Fruit fly (Drosophila melanogaster) whole organism, wandering third instar larva: ENCODE data around the gene Cow.

Experiments
- CG32264 ChIP-seq: fragments of 200-800 bp; sonication (Bioruptor generic); optimal IDR thresholded peaks from 2 replicates; lab custom pipeline; 2016; ENCODE audit warnings: missing biosample characterization, missing genetic modification characterization
- Hnf4 ChIP-seq: fragments of 200-800 bp; sonication (Bioruptor generic); optimal IDR thresholded peaks from 2 replicates; lab custom pipeline; 2016; ENCODE audit warnings: missing biosample characterization, mild to moderate bottlenecking, missing genetic modification characterization
- Hr78 ChIP-seq: fragments of >200 bp; optimal IDR thresholded peaks from 2 replicates; lab custom pipeline; 2017; ENCODE audit warnings: missing biosample characterization, missing genetic modification characterization
- Jra ChIP-seq: sonication (Bioruptor generic); optimal IDR thresholded peaks from 2 replicates; lab custom pipeline; 2016; ENCODE audit warnings: missing biosample characterization, missing genetic modification characterization
- Rel ChIP-seq, 2 experiments: fragments of 200-800 bp; sonication (Bioruptor generic) in 1 of 2; optimal IDR thresholded peaks; 2 replicates in 1 of 2; 3 replicates in 1 of 2; lab custom pipeline; 2016 to 2019; ENCODE audit warnings: mild to moderate bottlenecking in 2 of 2, missing biosample characterization in 2 of 2, missing genetic modification characterization in 2 of 2, moderate library complexity in 1 of 2
- Vsx2 ChIP-seq: fragments of 200-300, 225-300 bp; sonication (Bioruptor generic); optimal IDR thresholded peaks from 2 replicates; lab custom pipeline; 2018; ENCODE audit warnings: missing biosample characterization, missing genetic modification characterization; ENCODE audit not compliant: partially characterized antibody
- br ChIP-seq: fragments of 200-800 bp; sonication (Bioruptor generic); optimal IDR thresholded peaks from 2 replicates; lab custom pipeline; 2016; ENCODE audit warnings: missing biosample characterization, missing genetic modification characterization
- jim ChIP-seq: fragments of 175-275, 200-325 bp; sonication (Bioruptor generic); optimal IDR thresholded peaks from 2 replicates; lab custom pipeline; 2016; ENCODE audit warnings: missing biosample characterization, mild to moderate bottlenecking, missing genetic modification characterization
- pan ChIP-seq: fragments of >200 bp; optimal IDR thresholded peaks from 2 replicates; lab custom pipeline; 2017
- sage ChIP-seq: fragments of 200-800 bp; sonication (Bioruptor generic); optimal IDR thresholded peaks from 2 replicates; lab custom pipeline; 2016; ENCODE audit warnings: missing biosample characterization, mild to moderate bottlenecking, missing genetic modification characterization
- sv ChIP-seq: fragments of 200-800 bp; sonication (Bioruptor generic); optimal IDR thresholded peaks from 3 replicates; lab custom pipeline; 2016; ENCODE audit warnings: missing biosample characterization, missing genetic modification characterization
- tai ChIP-seq: sonication (Bioruptor generic); optimal IDR thresholded peaks from 2 replicates; lab custom pipeline; 2016; ENCODE audit warnings: missing biosample characterization, missing genetic modification characterization
- usp ChIP-seq: fragments of >200 bp; optimal IDR thresholded peaks from 2 replicates; lab custom pipeline; 2017; ENCODE audit warnings: missing biosample characterization, missing genetic modification characterization

- TF ChIP-seq tai (GFP tag; lab: Kevin White, UChicago) (no peak), Rel (GFP tag; optimal IDR thresholded peaks at IDR 0.05; lab: Kevin White, UChicago) (no peak), Rel (tag; optimal IDR thresholded peaks at IDR 0.05; lab: Kevin White, UChicago) (peak; percentile 52), sv (GFP tag; lab: Kevin White, UChicago) (no peak), Vsx2 (GFP tag; lab: Kevin White, UChicago) (no peak), br (GFP tag; lab: Kevin White, UChicago) (no peak), sage (no peak), jim (no peak), pan (lab: Kevin White, UChicago) (no peak), Jra (GFP tag; lab: Kevin White, UChicago) (no peak), usp (GFP tag; lab: Kevin White, UChicago) (no peak), CG32264 (GFP tag; lab: Kevin White, UChicago) (no peak), Hr78 (GFP tag; lab: Kevin White, UChicago) (no peak), Hnf4 (no peak)
Observed at dm6 chr3R:23126241-23127022, 13.9 kb upstream of the Cow start, which contains the start of gene CG31365.
